Worm (Caenorhabditis elegans): ENCODE measurements around the gene R08D7.7.

DNA sequence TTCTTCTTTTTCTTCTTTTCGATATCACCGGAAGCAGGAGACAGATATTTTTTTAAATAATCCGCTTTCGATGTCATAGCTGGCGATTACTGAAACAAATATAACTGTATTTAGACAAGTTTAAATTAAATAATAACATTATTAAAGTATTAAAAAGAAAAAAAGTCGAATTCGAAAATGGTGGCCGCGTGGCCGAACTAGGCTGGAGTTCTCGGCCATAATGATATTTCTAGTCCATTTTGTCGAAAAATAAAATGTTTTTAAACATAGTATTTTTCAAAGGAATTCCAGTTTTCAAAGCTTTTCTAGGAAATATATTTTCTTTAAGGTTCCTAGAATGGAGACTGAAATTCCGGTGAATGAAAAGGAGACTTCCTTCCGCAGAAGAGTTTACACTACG is 22.2 kb upstream of the R08D7.7 start, which contains the start of the genes bud-13 and rpap-2:
- TF ChIP-seq elt-3 (tag; optimal IDR thresholded peaks at IDR 0.05) (no peak), mdl-1 (tag; optimal IDR thresholded peaks at IDR 0.05) (no peak), ztf-11 (tag; optimal IDR thresholded peaks at IDR 0.05) (no peak), snpc-4 (tag; optimal IDR thresholded peaks at IDR 0.05) (no peak), lin-13 (GFP tag; optimal IDR thresholded peaks at IDR 0.05) (no peak)
